Worm (Caenorhabditis elegans) whole organism, young adult: Measurements from ENCODE around the gene Y39B6A.30.

ENCODE experiments used
- B0019.2 ChIP-seq: fragments of 200-800 bp; sonication (Bioruptor generic); conservative IDR thresholded peaks from 2 replicates; pipeline ENCODE4 v1.3.6; 2022; ENCODE audit warnings: missing genetic modification reagents, missing genetic modification characterization, missing compliant biosample characterization
- D2030.7 ChIP-seq: fragments of 200-800 bp; sonication (Bioruptor generic); IDR thresholded peaks from 2 replicates; pipeline ENCODE4 v1.3.6; 2022; ENCODE audit warnings: missing genetic modification reagents, missing genetic modification characterization, missing compliant biosample characterization
- F23B12.7 ChIP-seq: sonication (generic microtip); optimal IDR thresholded peaks from 2 replicates; lab custom pipeline; 2017; ENCODE audit warnings: missing genetic modification characterization, mild to moderate bottlenecking, missing compliant biosample characterization, antibody characterized with exemption, moderate library complexity; ENCODE audit not compliant: insufficient read depth
- F39B2.1 ChIP-seq: fragments of 200-800 bp; sonication (Bioruptor generic); IDR thresholded peaks from 2 replicates; pipeline ENCODE4 v1.3.6; 2022; ENCODE audit warnings: missing genetic modification reagents, missing genetic modification characterization, missing compliant biosample characterization
- F57C9.4 ChIP-seq: sonication (generic microtip); optimal IDR thresholded peaks from 2 replicates; lab custom pipeline; 2017; ENCODE audit warnings: mild to moderate bottlenecking, missing genetic modification characterization, missing compliant biosample characterization
- K12H6.12 ChIP-seq: fragments of 200-800 bp; sonication (Bioruptor generic); optimal IDR thresholded peaks from 2 replicates; lab custom pipeline; 2018; ENCODE audit warnings: mild to moderate bottlenecking, missing genetic modification characterization, missing compliant biosample characterization
- T07F8.4 ChIP-seq: sonication (generic microtip); optimal IDR thresholded peaks from 2 replicates; lab custom pipeline; 2016; ENCODE audit warnings: mild to moderate bottlenecking, missing genetic modification characterization, moderate library complexity, missing compliant biosample characterization
- Y56A3A.18 ChIP-seq: fragments of 200-800 bp; sonication (Bioruptor generic); IDR thresholded peaks from 2 replicates; pipeline ENCODE4 v1.3.6; 2022; ENCODE audit warnings: missing genetic modification reagents, missing genetic modification characterization, missing compliant biosample characterization
- ZK185.1 ChIP-seq: sonication (generic microtip); optimal IDR thresholded peaks from 2 replicates; lab custom pipeline; 2016; ENCODE audit warnings: mild to moderate bottlenecking, missing genetic modification characterization, missing compliant biosample characterization; ENCODE audit not compliant: poor library complexity, severe bottlenecking
- aptf-3 ChIP-seq: fragments of 200-800 bp; sonication (Bioruptor generic); IDR thresholded peaks from 2 replicates; pipeline ENCODE4 v1.3.6; 2022; ENCODE audit warnings: missing genetic modification characterization, missing compliant biosample characterization
- athp-1 ChIP-seq: sonication (generic microtip); optimal IDR thresholded peaks from 2 replicates; lab custom pipeline; 2017; ENCODE audit warnings: mild to moderate bottlenecking, missing genetic modification characterization, missing compliant biosample characterization
- cebp-1 ChIP-seq, 2 experiments: fragments of 200-800 bp in 1 of 2; sonication (Bioruptor generic) in 1 of 2; sonication (generic microtip) in 1 of 2; IDR thresholded peaks in 1 of 2; optimal IDR thresholded peaks in 1 of 2; 2 replicates each; pipeline versions ENCODE4 v1.3.6 to Lab custom; 2017 to 2022; ENCODE audit warnings: missing compliant biosample characterization in 2 of 2, missing genetic modification characterization in 2 of 2, mild to moderate bottlenecking in 1 of 2, missing genetic modification reagents in 1 of 2, moderate library complexity in 1 of 2
- cebp-2 ChIP-seq: fragments of 200-800 bp; sonication (Bioruptor generic); IDR thresholded peaks from 2 replicates; pipeline ENCODE4 v1.3.6; 2022; ENCODE audit warnings: missing genetic modification characterization, missing compliant biosample characterization
- ceh-100 ChIP-seq: fragments of 200-800 bp; sonication (Bioruptor generic); IDR thresholded peaks from 2 replicates; pipeline ENCODE4 v1.3.6; 2022; ENCODE audit warnings: missing genetic modification reagents, missing genetic modification characterization, missing compliant biosample characterization
- ceh-40 ChIP-seq: fragments of 200-800 bp; sonication (Bioruptor generic); IDR thresholded peaks from 2 replicates; pipeline ENCODE4 v1.3.6; 2022; ENCODE audit warnings: missing genetic modification characterization, missing compliant biosample characterization
- ceh-79 ChIP-seq: sonication (generic microtip); optimal IDR thresholded peaks from 2 replicates; lab custom pipeline; 2017; ENCODE audit warnings: mild to moderate bottlenecking, missing genetic modification characterization, missing compliant biosample characterization
- ceh-91 ChIP-seq: fragments of 200-800 bp; sonication (Bioruptor generic); IDR thresholded peaks from 2 replicates; pipeline ENCODE4 v1.3.6; 2022; ENCODE audit warnings: missing genetic modification reagents, missing genetic modification characterization, missing compliant biosample characterization
- die-1 ChIP-seq: sonication (generic microtip); optimal IDR thresholded peaks from 2 replicates; lab custom pipeline; 2016; ENCODE audit warnings: missing genotype, mild to moderate bottlenecking, missing genetic modification characterization, missing compliant biosample characterization
- egrh-3 ChIP-seq: fragments of 200-800 bp; sonication (Bioruptor generic); IDR thresholded peaks from 2 replicates; pipeline ENCODE4 v1.3.6; 2022; ENCODE audit warnings: missing genetic modification reagents, missing genetic modification characterization, missing compliant biosample characterization
- fkh-3 ChIP-seq: sonication (generic microtip); optimal IDR thresholded peaks from 2 replicates; lab custom pipeline; 2016; ENCODE audit warnings: mild to moderate bottlenecking, missing genetic modification characterization, missing compliant biosample characterization
- him-1 ChIP-seq: sonication (generic microtip); optimal IDR thresholded peaks from 2 replicates; lab custom pipeline; 2016; ENCODE audit warnings: missing genotype, missing genetic modification reagents, missing genetic modification characterization, missing compliant biosample characterization
- hlh-12 ChIP-seq: sonication (generic microtip); optimal IDR thresholded peaks from 2 replicates; lab custom pipeline; 2016; ENCODE audit warnings: missing genetic modification characterization, missing compliant biosample characterization
- hrde-1 ChIP-seq: sonication (generic microtip); optimal IDR thresholded peaks from 2 replicates; lab custom pipeline; 2016; ENCODE audit warnings: missing genetic modification characterization, mild to moderate bottlenecking, missing compliant biosample characterization, moderate library complexity, missing genotype, missing genetic modification reagents, borderline replicate concordance
- hsf-1 ChIP-seq: fragments of 200-800 bp; sonication (Bioruptor generic); IDR thresholded peaks from 2 replicates; pipeline ENCODE4 v1.3.6; 2022; ENCODE audit warnings: missing genetic modification reagents, missing genetic modification characterization, missing compliant biosample characterization
- lin-35 ChIP-seq, 3 experiments: fragments of 150-350 bp in 2 of 3; sonication (generic microtip) in 1 of 3; optimal IDR thresholded peaks; 2 replicates each; lab custom pipeline; 2014 to 2018; ENCODE audit warnings: missing biosample characterization in 3 of 3, missing genetic modification characterization in 3 of 3, missing genetic modification reagents in 3 of 3
- madf-3 ChIP-seq: fragments of 200-800 bp; sonication (Bioruptor generic); IDR thresholded peaks from 2 replicates; pipeline ENCODE4 v1.3.6; 2022; ENCODE audit warnings: missing genetic modification reagents, missing genetic modification characterization, missing compliant biosample characterization
- mcd-1 ChIP-seq: fragments of 200-800 bp; sonication (Bioruptor generic); IDR thresholded peaks from 2 replicates; pipeline ENCODE4 v1.3.6; 2022; ENCODE audit warnings: missing genetic modification reagents, missing genetic modification characterization, missing compliant biosample characterization
- mes-4 ChIP-seq: sonication (generic microtip); optimal IDR thresholded peaks from 2 replicates; lab custom pipeline; 2016; ENCODE audit warnings: missing genotype, missing genetic modification characterization, missing compliant biosample characterization
- nfya-2 ChIP-seq: fragments of 200-800 bp; sonication (Bioruptor generic); IDR thresholded peaks from 2 replicates; pipeline ENCODE4 v1.3.6; 2022; ENCODE audit warnings: missing genetic modification reagents, missing genetic modification characterization, missing compliant biosample characterization
- nhr-120 ChIP-seq: fragments of 200-800 bp; sonication (Bioruptor generic); IDR thresholded peaks from 2 replicates; pipeline ENCODE4 v1.3.6; 2022; ENCODE audit warnings: missing genetic modification characterization, missing compliant biosample characterization
- nhr-80 ChIP-seq: sonication (generic microtip); optimal IDR thresholded peaks from 2 replicates; lab custom pipeline; 2016; ENCODE audit warnings: missing genetic modification characterization, missing compliant biosample characterization
- rcor-1 ChIP-seq: fragments of 200-800 bp; sonication (Bioruptor generic); IDR thresholded peaks from 2 replicates; pipeline ENCODE4 v1.3.6; 2022; ENCODE audit warnings: missing genetic modification reagents, missing genetic modification characterization, missing compliant biosample characterization
- sea-2 ChIP-seq: fragments of 200-800 bp; sonication (Bioruptor generic); IDR thresholded peaks from 2 replicates; pipeline ENCODE4 v1.3.6; 2022; ENCODE audit warnings: missing genetic modification characterization, missing compliant biosample characterization
- snpc-3.4 ChIP-seq: sonication (generic microtip); optimal IDR thresholded peaks from 2 replicates; lab custom pipeline; 2017; ENCODE audit warnings: missing genetic modification characterization, mild to moderate bottlenecking, missing compliant biosample characterization, antibody characterized with exemption, moderate library complexity, missing genotype, missing genetic modification reagents
- snpc-4 ChIP-seq, 5 experiments: fragments of 150-350 bp in 1 of 5; sonication (generic microtip) in 4 of 5; optimal IDR thresholded peaks; 2 replicates each; lab custom pipeline; 2014 to 2018; ENCODE audit warnings: missing genetic modification characterization in 5 of 5, missing biosample characterization in 3 of 5, antibody characterized with exemption in 2 of 5, mild to moderate bottlenecking in 2 of 5, missing compliant biosample characterization in 2 of 5, missing genotype in 2 of 5, moderate library complexity in 2 of 5, missing genetic modification reagents in 1 of 5
- xnd-1 ChIP-seq: sonication (generic microtip); optimal IDR thresholded peaks from 2 replicates; lab custom pipeline; 2016; ENCODE audit warnings: missing genotype, missing genetic modification reagents, missing genetic modification characterization, missing compliant biosample characterization
- zfh-2 ChIP-seq: fragments of 200-800 bp; sonication (Bioruptor generic); conservative IDR thresholded peaks from 2 replicates; pipeline ENCODE4 v1.3.6; 2022; ENCODE audit warnings: missing genetic modification reagents, missing genetic modification characterization, missing compliant biosample characterization
- ztf-22 ChIP-seq: fragments of 200-800 bp; sonication (Bioruptor generic); optimal IDR thresholded peaks from 2 replicates; lab custom pipeline; 2018; ENCODE audit warnings: mild to moderate bottlenecking, missing genetic modification characterization, moderate library complexity, missing compliant biosample characterization
- ztf-3 ChIP-seq: fragments of 200-800 bp; sonication (Bioruptor generic); optimal IDR thresholded peaks from 2 replicates; lab custom pipeline; 2018; ENCODE audit warnings: mild to moderate bottlenecking, missing genetic modification characterization, missing compliant biosample characterization
- ztf-6 ChIP-seq: fragments of 200-800 bp; sonication (Bioruptor generic); IDR thresholded peaks from 2 replicates; pipeline ENCODE4 v1.3.6; 2022; ENCODE audit warnings: missing genetic modification reagents, missing genetic modification characterization, missing compliant biosample characterization

The Y39B6A.30 gene

DNA sequence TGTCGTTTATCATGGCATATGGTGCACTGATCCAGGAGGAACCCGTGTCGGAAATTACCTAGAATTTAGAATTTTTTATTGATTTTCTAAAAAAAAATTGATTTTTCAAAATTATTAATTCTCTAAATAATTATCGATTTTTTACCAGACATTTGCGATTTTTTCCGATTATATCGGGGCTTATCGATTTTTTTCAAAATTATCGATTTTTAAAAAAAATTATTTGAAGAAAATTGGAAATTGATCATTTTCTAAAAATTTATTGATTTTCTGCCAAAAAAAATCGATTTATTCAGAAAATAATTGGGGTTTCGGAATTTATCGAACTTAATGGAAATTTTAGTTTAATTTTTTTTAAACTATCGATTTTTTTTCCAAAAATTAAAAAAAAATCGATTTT lies 21.7 kb downstream of the Y39B6A.30 start:
- no peak for TF ChIP-seq T07F8.4 (tag; lab: Kevin White, UChicago)
- TF ChIP-seq ceh-79 (tag; lab: Kevin White, UChicago): no peak
- TF ChIP-seq aptf-3 (GFP tag; lab: Robert Waterston, UW): no peak
- no peak for TF ChIP-seq nhr-120 (GFP tag; lab: Robert Waterston, UW)
- no peak for TF ChIP-seq lin-35 (GFP tag; optimal IDR thresholded peaks at IDR 0.05; lab: Kevin White, UChicago)
- no peak for TF ChIP-seq F57C9.4 (tag; lab: Kevin White, UChicago)
- TF ChIP-seq rcor-1: no peak
- no peak for TF ChIP-seq madf-3 (GFP tag; lab: Robert Waterston, UW)
- no peak for TF ChIP-seq ceh-40
- TF ChIP-seq ceh-100: no peak
- TF ChIP-seq sea-2: no peak
- TF ChIP-seq mes-4: no peak
- TF ChIP-seq ztf-3 (GFP tag; lab: Kevin White, UChicago): no peak
- TF ChIP-seq F39B2.1 (GFP tag; lab: Robert Waterston, UW): no peak

- TF ChIP-seq snpc-3.4 (tag; lab: Kevin White, UChicago): no peak
- no peak for TF ChIP-seq Y56A3A.18 (GFP tag; lab: Robert Waterston, UW)
- no peak for TF ChIP-seq snpc-4 (GFP tag; optimal IDR thresholded peaks at IDR 0.05; lab: Kevin White, UChicago)
- no peak for TF ChIP-seq snpc-4 (tag; optimal IDR thresholded peaks at IDR 0.05; lab: Kevin White, UChicago)
- no peak for TF ChIP-seq cebp-2 (GFP tag; lab: Robert Waterston, UW)
- no peak for TF ChIP-seq xnd-1 (tag; lab: Kevin White, UChicago)
- TF ChIP-seq rcor-1: no peak
- TF ChIP-seq ztf-6: no peak
- no peak for TF ChIP-seq hlh-12 (tag; lab: Kevin White, UChicago)
- TF ChIP-seq K12H6.12 (tag; lab: Kevin White, UChicago): no peak
- TF ChIP-seq D2030.7 (GFP tag; lab: Robert Waterston, UW): no peak
- no peak for TF ChIP-seq die-1 (tag; lab: Kevin White, UChicago)
- no peak for TF ChIP-seq mcd-1
- TF ChIP-seq B0019.2 (GFP tag; lab: Robert Waterston, UW): no peak
Observed at ce11 chrV:19037222-19037621, 22.8 kb downstream of the Y39B6A.30 start, which contains the start of gene asp-17. TSS of gene asp-17 (minus strand) at chrV:19037322.

DNA sequence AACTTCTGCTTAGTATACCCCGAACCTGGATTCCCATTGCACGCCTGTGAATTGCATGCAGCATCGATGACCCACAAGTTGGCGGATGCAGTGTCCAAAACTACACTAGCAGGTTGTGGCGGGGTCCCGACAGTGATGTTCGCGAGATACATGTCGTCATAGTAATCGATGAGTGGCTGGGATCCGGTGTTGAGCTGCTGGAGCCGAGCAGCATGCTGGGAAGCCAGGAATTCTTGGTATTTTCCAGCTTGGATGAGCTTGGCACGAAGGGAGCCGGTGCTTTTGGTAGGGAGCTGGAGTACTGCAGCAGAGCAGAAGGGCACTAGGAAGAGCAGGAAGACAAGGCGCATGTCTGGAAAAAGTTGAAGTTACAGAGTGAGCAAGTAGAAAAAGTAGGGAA lies 27.9 kb downstream of the Y39B6A.30 start, which contains the start of gene asp-16:
asp-16 (minus strand) TSS at position 350 of the 400 bp plus-strand sequence.
- TF ChIP-seq nfya-2 (no peak), zfh-2 (GFP tag; lab: Robert Waterston, UW) (peak; percentile 68), ZK185.1 (no peak), ceh-91 (GFP tag; lab: Robert Waterston, UW) (no peak), fkh-3 (no peak), egrh-3 (peak; percentile 41; the same call in 1 of the 2 replicates), T07F8.4 (tag; lab: Kevin White, UChicago) (no peak), cebp-1 (GFP tag; IDR thresholded peaks at IDR 0.05; lab: Robert Waterston, UW) (no peak), cebp-1 (tag; optimal IDR thresholded peaks at IDR 0.05; lab: Kevin White, UChicago) (no peak), F23B12.7 (tag; lab: Kevin White, UChicago) (no peak), nhr-80 (tag; lab: Kevin White, UChicago) (no peak), ztf-22 (GFP tag; lab: Kevin White, UChicago) (no peak), him-1 (no peak), B0019.2 (GFP tag; lab: Robert Waterston, UW) (no peak), hrde-1 (no peak), hsf-1 (GFP tag; lab: Robert Waterston, UW) (no peak), athp-1 (no peak)
